Fruit fly (Drosophila melanogaster) whole organism: ENCODE measurements around the gene Fdh.

Experiments
- CG8478 ChIP-seq: fragments of >200 bp; optimal IDR thresholded peaks from 2 replicates; lab custom pipeline; 2018; ENCODE audit warnings: inconsistent platforms
- EcR ChIP-seq, 2 experiments: fragments of >200 bp; optimal IDR thresholded peaks; 2 replicates each; lab custom pipeline; 2017; ENCODE audit warnings: missing biosample characterization in 2 of 2, missing genetic modification characterization in 2 of 2, missing genetic modification reagents in 2 of 2
- pan ChIP-seq: fragments of >200 bp; optimal IDR thresholded peaks from 2 replicates; lab custom pipeline; 2017
- psq ChIP-seq: fragments of >200 bp; optimal IDR thresholded peaks from 2 replicates; lab custom pipeline; 2017
- usp ChIP-seq: fragments of >200 bp; optimal IDR thresholded peaks from 2 replicates; lab custom pipeline; 2017; ENCODE audit warnings: missing biosample characterization, missing genetic modification characterization, mixed read lengths

DNA sequence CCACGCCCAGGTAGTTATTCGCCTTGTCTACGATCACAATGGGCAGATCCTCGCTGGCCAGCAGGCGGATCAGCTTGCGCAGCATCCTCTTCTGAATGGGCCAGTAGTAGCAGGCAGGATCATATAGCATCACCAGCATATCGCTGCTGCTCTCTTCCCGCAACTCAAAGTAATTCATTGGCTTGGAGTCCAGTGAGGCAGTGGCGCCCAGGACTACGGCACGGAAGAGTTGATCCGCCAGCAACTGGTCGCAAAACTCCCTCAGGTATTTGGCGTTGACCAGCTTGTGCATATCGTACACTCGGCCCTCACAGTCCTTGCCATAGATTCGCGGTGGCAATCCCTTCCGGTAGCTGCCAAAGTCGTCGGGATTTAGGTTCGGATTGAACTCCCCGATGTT is 6.4 kb upstream of the Fdh start:
- TF ChIP-seq EcR (GFP tag; optimal IDR thresholded peaks at IDR 0.05; lab: Kevin White, UChicago) (no peak), usp (GFP tag; lab: Kevin White, UChicago) (no peak), psq (lab: Kevin White, UChicago) (no peak), CG8478 (lab: Kevin White, UChicago) (no peak), pan (lab: Kevin White, UChicago) (no peak)
